Worm (Caenorhabditis elegans) whole organism, dauer: Measurements from ENCODE around the gene tyra-3.

Source experiments
- unc-62 ChIP-seq: sonication (generic microtip); optimal IDR thresholded peaks from 2 replicates; lab custom pipeline; 2017; ENCODE audit warnings: missing biosample characterization, missing genetic modification reagents, missing genetic modification characterization

tyra-3 gene

DNA sequence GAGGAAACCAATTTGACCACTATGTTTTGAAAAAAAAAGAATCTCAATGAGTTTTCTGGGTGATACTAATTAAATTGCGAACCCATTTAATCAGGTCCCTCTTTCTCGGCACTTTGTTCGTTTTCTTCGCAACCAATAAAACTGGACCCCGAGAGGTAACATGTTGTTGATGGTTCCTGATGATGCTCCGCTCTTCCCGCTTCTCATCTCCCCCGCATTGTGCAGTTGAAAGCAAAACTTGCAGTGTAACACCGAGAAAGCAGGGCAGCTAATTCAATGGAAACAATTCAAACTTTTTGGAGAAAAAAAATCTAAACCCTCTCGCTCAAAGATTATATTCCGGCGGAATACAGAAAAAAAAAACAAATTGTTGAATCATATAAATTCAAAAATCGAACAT, 11.6 kb downstream of the tyra-3 start:
- TF ChIP-seq unc-62, result no peak

DNA sequence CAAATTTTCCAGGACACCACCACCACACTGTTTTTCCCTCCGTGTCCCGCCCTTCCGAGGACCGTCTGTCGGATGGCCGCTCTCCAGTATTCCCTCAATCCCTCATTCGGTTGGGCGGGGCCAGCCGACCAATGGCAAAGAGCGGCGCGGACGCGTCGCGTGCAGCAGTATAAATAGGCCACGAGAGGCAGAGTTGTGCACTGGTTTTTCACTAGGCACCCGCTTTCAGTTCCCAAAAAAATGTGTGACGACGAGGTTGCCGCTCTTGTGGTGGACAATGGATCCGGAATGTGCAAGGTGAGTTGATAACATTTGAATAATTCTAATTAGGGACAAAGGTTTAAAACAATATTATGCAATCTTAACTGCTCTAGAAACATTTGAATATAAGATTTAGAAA, 12.6 kb downstream of the tyra-3 start, which contains the start of gene act-4:
act-4 (plus strand) TSS at position 200 of the 400 bp plus-strand sequence.
- no peak for TF ChIP-seq unc-62

DNA sequence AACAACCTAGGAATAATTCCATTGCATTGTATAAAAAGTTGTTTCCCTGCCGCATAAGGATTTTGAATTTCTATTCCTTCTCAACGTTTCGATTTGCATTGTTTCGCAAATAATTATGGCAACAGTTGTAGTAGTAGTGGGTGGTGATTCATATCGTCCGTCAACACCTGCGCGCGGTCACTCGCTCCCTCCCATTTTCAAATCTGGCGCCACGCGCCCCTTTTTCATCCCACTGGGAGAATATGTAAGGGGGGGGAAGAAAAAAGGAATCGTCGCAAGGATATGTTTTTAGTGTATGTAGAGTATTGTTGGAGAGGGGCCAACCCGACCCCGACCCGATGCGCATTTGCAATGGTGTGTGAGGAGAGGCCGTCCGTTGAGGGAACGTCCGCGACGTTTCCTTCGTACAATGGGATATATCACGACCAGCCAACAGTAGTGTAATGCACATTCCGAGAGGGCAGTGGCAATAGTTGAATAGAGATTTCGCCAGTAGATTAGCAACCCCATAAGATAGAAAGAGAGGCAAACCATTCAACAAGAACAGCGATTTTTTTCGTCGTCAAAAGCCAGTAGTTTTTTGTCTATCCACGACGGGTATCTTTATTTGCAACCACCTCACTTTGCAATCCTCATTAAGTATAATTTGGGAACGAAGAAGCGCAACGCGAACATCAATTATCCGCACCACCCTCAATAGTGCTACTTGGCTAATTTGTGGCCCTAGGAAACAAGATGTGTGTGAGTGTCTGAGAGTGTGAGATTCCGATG, 13.2 kb downstream of the tyra-3 start:
- TF ChIP-seq unc-62, result no peak

DNA sequence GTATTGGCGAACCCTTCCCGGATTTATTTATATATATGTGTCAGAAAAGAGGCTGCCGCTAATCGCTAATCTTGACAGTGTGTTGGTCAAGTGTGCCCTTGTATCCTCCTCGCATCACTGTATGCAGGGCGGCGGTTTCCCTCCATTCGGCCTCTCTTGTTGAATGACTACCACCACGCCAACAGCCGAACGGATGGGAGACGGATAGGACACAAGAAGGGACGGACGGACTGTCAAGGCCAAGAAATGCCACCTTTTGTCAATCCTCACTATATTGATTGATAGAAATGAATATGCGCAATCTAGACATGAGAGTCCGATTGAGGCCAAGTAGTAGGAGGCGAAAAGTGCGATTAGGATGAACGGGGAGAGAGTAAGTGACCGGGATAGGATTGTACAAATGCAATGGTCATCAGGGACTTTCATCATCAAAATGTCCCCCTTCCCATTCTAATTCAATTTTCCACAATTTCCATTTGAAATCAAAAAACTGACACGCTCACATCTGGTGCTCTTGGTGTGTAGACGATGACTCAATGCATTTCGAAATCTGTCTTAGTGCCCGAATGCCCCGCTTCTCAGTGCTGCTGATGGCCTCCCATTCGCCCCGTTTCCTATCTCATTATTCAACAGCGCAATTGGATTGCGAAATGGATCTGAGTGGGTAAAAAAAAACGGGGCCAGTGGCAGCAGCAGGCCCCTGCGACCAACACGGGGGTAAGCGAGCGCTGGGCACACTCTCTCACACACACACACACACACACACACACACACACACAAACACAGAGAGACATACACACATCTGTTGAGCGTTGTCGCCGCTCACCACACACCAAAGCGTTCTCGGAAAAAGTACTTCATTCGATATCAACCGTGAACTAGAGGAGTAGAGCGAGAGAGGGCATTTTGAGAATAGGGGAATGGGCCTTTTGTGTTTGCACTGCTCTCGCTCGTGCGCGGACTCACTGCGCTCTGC, 14.1 kb downstream of the tyra-3 start:
- no peak for TF ChIP-seq unc-62

DNA sequence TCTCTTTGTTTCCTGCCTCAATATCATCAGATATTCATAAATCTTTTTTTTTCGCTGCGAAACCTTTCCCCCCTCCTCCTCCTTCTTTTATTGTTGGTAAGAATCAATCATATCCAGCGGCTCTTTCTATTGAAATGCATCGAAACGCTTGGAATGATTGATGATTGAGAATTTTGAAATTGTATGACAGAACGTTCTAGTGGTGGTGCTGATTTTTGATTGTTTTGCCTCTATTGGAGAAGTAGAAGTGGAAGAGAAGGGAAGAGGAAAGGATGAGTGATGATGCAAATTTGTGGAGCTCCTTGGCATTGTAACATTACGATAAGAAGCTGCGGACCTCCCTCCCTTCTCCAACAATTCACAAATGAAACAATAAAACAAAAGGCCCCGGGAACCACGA, 17.7 kb downstream of the tyra-3 start:
- TF ChIP-seq unc-62, result no peak

DNA sequence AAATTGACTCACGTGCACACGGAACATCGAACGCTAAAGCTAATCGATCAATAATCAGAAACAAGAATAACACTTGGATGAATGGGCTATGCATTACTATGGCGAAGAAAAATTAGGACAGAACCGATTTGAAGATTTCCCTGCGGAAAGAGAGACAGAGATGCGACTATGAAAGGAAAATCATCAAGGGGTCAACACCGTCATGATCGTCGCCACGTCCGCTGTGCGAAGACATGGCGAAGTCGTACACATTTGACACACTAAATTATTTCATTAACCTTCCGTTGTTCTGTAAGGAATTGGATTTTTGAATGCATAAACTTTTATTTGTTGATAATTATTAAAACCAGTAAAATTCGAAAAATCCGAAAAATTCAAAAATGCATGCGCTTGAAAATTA, 21.4 kb downstream of the tyra-3 start, which contains the start of gene M03F4.6:
M03F4.6 (minus strand) TSS at position 101 of the 400 bp plus-strand sequence.
- TF ChIP-seq unc-62, result no peak

DNA sequence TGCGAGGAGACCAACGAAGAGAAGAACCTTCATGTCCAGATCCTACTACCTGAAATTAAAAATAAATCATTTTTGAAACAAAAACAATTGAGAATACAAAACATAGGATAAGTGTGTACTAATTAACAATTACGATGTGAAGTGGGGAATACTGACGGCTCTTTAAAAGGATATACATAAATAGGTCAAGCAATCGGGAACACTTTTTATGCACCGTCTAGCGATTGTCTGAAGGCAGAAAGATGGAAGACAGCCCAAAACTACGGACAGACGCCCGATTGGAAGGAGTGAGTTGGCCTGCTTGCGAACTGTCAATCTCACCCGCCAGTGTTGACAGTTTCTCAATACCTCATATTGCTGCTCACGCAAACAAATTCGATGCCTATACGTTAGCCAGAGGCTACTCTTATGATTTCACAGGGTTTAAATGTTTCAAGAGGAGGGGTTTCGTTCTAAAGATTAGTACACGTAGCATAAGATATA, 23.1 kb downstream of the tyra-3 start, which contains the start of gene calu-1:
calu-1 (minus strand) TSS at position 51 of the 483 bp plus-strand sequence.
- TF ChIP-seq unc-62, result no peak

DNA sequence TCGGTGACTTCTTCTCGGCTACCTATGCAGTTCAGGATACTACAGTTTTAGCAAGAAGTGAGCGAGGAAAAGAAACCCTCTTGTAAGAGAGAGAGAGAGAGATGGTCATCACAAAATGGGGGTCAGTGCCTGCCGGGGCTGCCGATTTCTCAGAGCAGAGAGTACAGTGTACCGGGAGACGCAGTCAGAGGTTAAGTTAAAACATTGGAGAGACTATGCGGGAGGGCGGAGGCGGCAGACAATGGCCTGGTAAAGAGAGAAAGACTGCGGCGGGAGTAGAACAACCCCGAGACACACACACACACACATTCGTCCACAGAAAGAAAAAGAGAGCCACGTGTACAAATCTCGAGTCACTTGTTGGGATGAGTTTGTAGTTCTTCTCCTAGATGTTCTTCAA, 23.6 kb downstream of the tyra-3 start:
- TF ChIP-seq unc-62, result no peak

DNA sequence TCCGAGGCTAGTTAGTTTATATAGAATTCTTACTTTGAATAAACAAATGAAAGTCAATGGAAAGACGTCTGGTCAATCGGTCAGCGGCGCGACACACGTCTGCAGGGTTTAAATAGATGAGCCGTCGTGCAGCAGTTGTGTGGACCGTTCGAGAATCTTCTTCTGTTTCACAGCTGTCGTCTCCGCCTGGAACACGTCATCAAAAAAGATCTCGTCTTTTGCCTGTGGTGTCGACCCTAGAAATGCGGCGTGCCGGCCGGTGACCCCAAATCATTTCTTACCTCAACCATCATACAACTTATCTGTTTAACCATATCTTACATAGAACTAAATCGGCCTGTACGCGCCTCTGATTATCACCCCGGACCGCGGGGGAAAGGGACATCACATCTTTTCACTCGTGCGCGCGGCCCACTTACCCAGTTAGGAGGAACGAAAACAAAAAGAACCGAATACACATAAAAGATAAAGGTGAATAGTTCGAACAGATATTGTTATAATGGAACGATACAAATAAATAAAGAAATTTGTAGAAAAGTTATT, 24.3 kb downstream of the tyra-3 start:
- TF ChIP-seq unc-62, result no peak

DNA sequence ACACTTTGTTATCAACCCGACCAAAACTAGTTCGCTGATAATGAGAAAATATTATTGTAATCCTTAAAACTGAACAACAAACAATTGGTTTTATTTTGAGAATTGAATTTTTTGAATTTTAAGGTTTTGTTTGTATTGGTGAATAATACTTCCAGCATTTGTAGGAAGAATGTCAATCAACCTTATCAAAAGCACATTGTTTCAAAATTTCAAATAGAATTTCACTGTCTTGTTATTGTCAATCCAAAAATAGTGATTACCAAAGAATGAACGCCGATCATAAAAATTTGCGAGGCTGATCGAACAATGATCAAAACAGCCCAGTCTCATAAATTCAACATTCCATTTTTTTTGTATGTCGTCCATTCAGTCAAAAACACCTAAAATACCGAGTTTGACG, 26.6 kb downstream of the tyra-3 start:
- no peak for TF ChIP-seq unc-62

DNA sequence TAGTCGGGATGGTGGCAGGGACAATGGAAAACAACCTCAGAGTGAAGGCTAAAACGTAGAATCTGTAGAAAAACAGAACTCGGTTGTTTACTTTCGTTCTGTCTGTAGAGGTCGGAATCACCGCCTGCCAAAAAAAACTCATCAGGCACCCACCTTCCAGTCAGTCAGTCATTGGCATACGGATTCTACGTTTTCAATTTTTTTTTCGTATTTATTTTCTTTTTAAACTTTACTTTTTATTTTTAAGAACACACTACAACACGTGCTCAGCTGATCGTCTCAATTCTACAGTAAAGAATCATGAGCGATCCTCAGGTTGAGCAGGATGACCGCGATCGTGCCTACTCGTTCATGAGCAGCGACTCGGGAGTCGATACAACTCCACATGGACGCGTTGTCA, 28.7 kb downstream of the tyra-3 start, which contains the start of gene lfi-1:
lfi-1 (plus strand) TSS at position 301 of the 400 bp plus-strand sequence.
- no peak for TF ChIP-seq unc-62

DNA sequence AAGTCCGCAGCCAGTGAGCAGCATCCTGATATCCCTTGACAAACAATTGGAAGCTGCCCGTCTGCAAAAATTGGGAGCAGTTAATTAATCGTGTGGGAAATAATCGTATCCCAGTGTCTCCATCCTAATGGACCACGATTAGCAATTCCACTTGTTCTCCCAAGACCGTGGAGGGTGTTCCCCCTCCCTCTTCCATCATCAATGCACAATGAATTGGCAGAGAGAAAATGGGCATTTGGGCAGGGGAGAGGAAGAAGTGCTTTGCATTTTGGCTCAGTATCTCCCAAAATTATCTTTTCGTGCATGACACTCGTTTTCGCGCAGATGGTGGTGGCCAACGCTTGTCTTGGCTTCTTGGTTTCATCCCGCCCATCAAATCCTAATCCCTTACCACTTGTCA, 30.3 kb downstream of the tyra-3 start:
- no peak for TF ChIP-seq unc-62

DNA sequence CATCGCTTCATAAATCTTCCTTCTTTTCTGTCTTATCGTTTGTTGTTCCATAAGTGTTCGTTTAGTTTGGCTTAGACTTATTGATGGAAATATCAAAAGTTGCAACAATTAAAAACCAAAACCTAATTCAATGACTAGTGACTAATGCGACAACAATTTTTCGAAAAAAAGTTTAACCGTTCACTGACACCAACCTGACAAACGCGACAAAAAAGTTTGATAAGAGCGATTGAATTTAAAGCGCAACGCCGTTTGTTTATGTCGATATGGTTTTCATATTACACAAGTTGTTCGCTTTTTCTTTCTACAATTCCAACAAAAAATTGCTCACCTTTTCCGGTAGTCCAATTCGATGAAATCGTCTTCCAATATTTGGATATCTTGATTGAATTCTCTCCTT, 31.2 kb downstream of the tyra-3 start:
- TF ChIP-seq unc-62, result no peak

DNA sequence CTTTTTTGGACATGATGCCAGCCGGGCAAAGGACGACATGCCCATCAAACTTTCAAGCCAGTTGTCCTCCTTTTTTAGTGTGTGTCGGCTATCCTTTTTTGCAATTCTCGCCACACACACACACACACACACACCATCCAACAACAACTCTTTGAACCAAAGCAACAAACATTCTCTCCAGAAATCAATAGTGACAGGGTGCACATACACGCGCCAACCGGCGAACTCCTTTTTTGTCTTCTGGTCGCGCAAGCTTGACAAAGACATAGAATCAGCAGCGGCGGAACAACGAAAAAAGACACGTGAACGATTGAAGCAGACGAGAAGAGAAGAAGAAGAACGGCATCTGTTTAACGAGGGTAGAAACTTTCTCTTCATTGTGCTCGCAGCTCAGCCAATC, 33.2 kb downstream of the tyra-3 start:
- TF ChIP-seq unc-62, result no peak

DNA sequence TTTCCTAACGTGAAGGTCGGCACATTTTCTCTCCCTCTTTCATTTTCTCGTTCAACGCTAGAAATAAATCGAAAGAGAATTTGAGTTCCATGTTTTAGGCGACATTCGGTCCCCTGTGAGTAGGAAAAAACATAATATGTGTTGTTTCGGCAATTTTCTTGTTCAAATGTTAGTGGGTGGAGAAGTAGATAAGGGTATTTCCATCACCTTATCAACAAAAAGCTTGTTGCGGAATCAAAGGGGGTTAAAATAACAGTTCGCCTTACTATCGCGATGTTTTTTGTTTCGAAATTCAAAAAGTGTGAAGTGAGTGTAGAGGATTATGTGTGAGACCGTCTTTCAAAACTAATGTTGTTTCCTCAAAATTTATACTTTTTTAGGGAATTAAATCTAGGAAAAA, 33.7 kb downstream of the tyra-3 start:
- no peak for TF ChIP-seq unc-62

DNA sequence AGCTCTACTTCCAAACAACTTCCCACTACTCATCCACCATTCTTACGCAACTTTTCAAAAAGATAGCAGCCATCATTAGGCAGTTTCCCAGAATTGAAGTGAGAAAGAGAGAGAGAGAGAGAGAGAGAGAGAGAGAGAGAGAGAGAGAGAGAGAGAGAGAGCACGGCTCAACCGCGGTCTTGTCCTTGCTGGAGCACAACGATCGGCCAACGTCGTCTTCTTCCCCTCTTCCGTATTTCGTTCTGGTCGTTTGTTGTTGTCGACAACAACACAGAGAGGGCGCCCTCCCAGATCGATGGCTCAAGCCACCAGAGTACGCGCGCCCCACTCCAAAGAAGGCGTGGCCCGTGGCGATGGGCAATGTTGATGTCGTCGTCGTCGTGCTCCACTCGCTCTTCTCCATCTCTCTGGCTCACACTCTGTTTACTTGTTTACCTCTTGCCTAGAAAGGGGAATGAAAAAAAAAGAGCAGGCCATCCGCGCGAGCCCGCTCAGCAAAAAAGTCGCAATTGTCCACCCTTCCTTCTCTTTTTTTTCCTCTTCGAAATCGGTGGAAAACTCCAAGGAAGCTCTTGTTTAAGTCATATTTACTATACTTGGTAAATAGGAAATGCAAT, 34.3 kb downstream of the tyra-3 start:
- TF ChIP-seq unc-62, result no peak
